Worm (Caenorhabditis elegans) whole organism, late embryonic: Measurements from ENCODE around the gene F07H5.10.

Experiments
- C08G9.2 ChIP-seq: sonication (generic microtip); optimal IDR thresholded peaks from 2 replicates; lab custom pipeline; 2016; ENCODE audit warnings: mild to moderate bottlenecking, missing genetic modification characterization, moderate library complexity, missing compliant biosample characterization
- C38D4.7 ChIP-seq: fragments of 200-800 bp; sonication (Bioruptor generic); optimal IDR thresholded peaks from 2 replicates; lab custom pipeline; 2018; ENCODE audit warnings: mild to moderate bottlenecking, missing genetic modification characterization, moderate library complexity, missing compliant biosample characterization
- K02D7.2 ChIP-seq: sonication (generic microtip); optimal IDR thresholded peaks from 2 replicates; lab custom pipeline; 2017; ENCODE audit warnings: mild to moderate bottlenecking, missing genetic modification characterization, missing compliant biosample characterization
- K09A11.1 ChIP-seq: sonication (generic microtip); optimal IDR thresholded peaks from 2 replicates; lab custom pipeline; 2017; ENCODE audit warnings: antibody characterized with exemption, mild to moderate bottlenecking, missing genetic modification characterization, missing compliant biosample characterization; ENCODE audit not compliant: insufficient read depth
- Y22D7AL.16 ChIP-seq: sonication (generic microtip); optimal IDR thresholded peaks from 2 replicates; lab custom pipeline; 2016; ENCODE audit warnings: missing genetic modification characterization, missing compliant biosample characterization
- ama-1 ChIP-seq: fragments of 150-350 bp; optimal IDR thresholded peaks from 2 replicates; lab custom pipeline; 2014
- ceh-24 ChIP-seq: sonication (generic microtip); optimal IDR thresholded peaks from 2 replicates; lab custom pipeline; 2016; ENCODE audit warnings: mild to moderate bottlenecking, missing genetic modification characterization, missing compliant biosample characterization
- ceh-30 ChIP-seq: fragments of 150-350 bp; optimal IDR thresholded peaks from 2 replicates; lab custom pipeline; 2014; ENCODE audit warnings: missing biosample characterization, missing genetic modification characterization
- ceh-45 ChIP-seq: fragments of 200-800 bp; sonication (Bioruptor generic); IDR thresholded peaks from 2 replicates; pipeline ENCODE4 v1.3.6; 2022; ENCODE audit warnings: missing genetic modification reagents, missing genetic modification characterization, missing compliant biosample characterization
- ceh-48 ChIP-seq: sonication (generic microtip); optimal IDR thresholded peaks from 2 replicates; lab custom pipeline; 2016; ENCODE audit warnings: missing genetic modification characterization, inconsistent platforms, missing compliant biosample characterization
- ceh-9 ChIP-seq: sonication (generic microtip); optimal IDR thresholded peaks from 2 replicates; lab custom pipeline; 2016; ENCODE audit warnings: mild to moderate bottlenecking, missing genetic modification characterization, inconsistent platforms, missing compliant biosample characterization
- dve-1 ChIP-seq: sonication (generic microtip); optimal IDR thresholded peaks from 2 replicates; lab custom pipeline; 2017; ENCODE audit warnings: antibody characterized with exemption, mild to moderate bottlenecking, missing genetic modification characterization, missing compliant biosample characterization
- elt-2 ChIP-seq: sonication (generic microtip); optimal IDR thresholded peaks from 2 replicates; lab custom pipeline; 2016; ENCODE audit warnings: missing genetic modification reagents, missing genetic modification characterization, missing compliant biosample characterization
- ets-4 ChIP-seq: sonication (generic microtip); optimal IDR thresholded peaks from 2 replicates; lab custom pipeline; 2016; ENCODE audit warnings: missing genetic modification characterization, missing compliant biosample characterization
- fax-1 ChIP-seq: sonication (generic microtip); optimal IDR thresholded peaks from 2 replicates; lab custom pipeline; 2016; ENCODE audit warnings: missing genotype, missing genetic modification characterization, missing compliant biosample characterization
- hlh-8 ChIP-seq: sonication (generic microtip); optimal IDR thresholded peaks from 2 replicates; lab custom pipeline; 2016; ENCODE audit warnings: missing genotype, missing genetic modification characterization, missing compliant biosample characterization
- lin-11 ChIP-seq: fragments of 200-800 bp; sonication (Bioruptor generic); optimal IDR thresholded peaks from 2 replicates; lab custom pipeline; 2018; ENCODE audit warnings: mild to moderate bottlenecking, missing genetic modification characterization, missing compliant biosample characterization
- nfya-1 ChIP-seq: sonication (generic microtip); optimal IDR thresholded peaks from 2 replicates; lab custom pipeline; 2017; ENCODE audit warnings: missing genetic modification characterization, mild to moderate bottlenecking, missing compliant biosample characterization, antibody characterized with exemption, moderate library complexity
- npax-4 ChIP-seq: sonication (generic microtip); optimal IDR thresholded peaks from 2 replicates; lab custom pipeline; 2016; ENCODE audit warnings: missing genetic modification characterization, missing compliant biosample characterization
- odd-2 ChIP-seq: sonication (generic microtip); optimal IDR thresholded peaks from 2 replicates; lab custom pipeline; 2017; ENCODE audit warnings: antibody characterized with exemption, mild to moderate bottlenecking, missing genetic modification characterization, missing compliant biosample characterization
- pag-3 ChIP-seq: sonication (generic microtip); optimal IDR thresholded peaks from 2 replicates; lab custom pipeline; 2016; ENCODE audit warnings: missing compliant biosample characterization, missing genetic modification characterization, borderline replicate concordance
- pax-1 ChIP-seq: fragments of 150-350 bp; optimal IDR thresholded peaks from 2 replicates; lab custom pipeline; 2014; ENCODE audit warnings: missing biosample characterization, missing genetic modification characterization
- pha-2 ChIP-seq: sonication (generic microtip); optimal IDR thresholded peaks from 2 replicates; lab custom pipeline; 2017; ENCODE audit warnings: mild to moderate bottlenecking, missing genetic modification characterization, missing compliant biosample characterization
- pha-4 ChIP-seq: fragments of 150-350 bp; optimal IDR thresholded peaks from 2 replicates; lab custom pipeline; 2018; ENCODE audit warnings: missing biosample characterization, missing genetic modification reagents, missing genetic modification characterization
- pqm-1 ChIP-seq: sonication (generic microtip); optimal IDR thresholded peaks from 2 replicates; lab custom pipeline; 2016; ENCODE audit warnings: missing genetic modification characterization, missing compliant biosample characterization
- ref-2 ChIP-seq: sonication (generic microtip); optimal IDR thresholded peaks from 2 replicates; lab custom pipeline; 2016; ENCODE audit warnings: missing genetic modification characterization, missing compliant biosample characterization
- syd-9 ChIP-seq: sonication (generic microtip); optimal IDR thresholded peaks from 2 replicates; lab custom pipeline; 2016; ENCODE audit warnings: mild to moderate bottlenecking, missing genetic modification characterization, moderate library complexity, missing compliant biosample characterization
- tbx-2 ChIP-seq: sonication (generic microtip); optimal IDR thresholded peaks from 2 replicates; lab custom pipeline; 2016; ENCODE audit warnings: missing genetic modification characterization, missing compliant biosample characterization
- unc-3 ChIP-seq, 2 experiments: fragments of 200-800 bp in 1 of 2; sonication (Bioruptor generic) in 1 of 2; sonication (generic microtip) in 1 of 2; conservative IDR thresholded peaks in 1 of 2; optimal IDR thresholded peaks in 1 of 2; 2 replicates each; pipeline versions ENCODE4 v1.3.6 to Lab custom; 2016 to 2022; ENCODE audit warnings: missing compliant biosample characterization in 2 of 2, missing genetic modification characterization in 2 of 2, missing genetic modification reagents in 1 of 2
- unc-42 ChIP-seq: sonication (generic microtip); optimal IDR thresholded peaks from 2 replicates; lab custom pipeline; 2016; ENCODE audit warnings: missing genotype, missing genetic modification characterization, missing compliant biosample characterization
- unc-86 ChIP-seq: sonication (generic microtip); optimal IDR thresholded peaks from 2 replicates; lab custom pipeline; 2016; ENCODE audit warnings: missing genetic modification characterization, missing compliant biosample characterization
- zip-5 ChIP-seq: sonication (generic microtip); optimal IDR thresholded peaks from 2 replicates; lab custom pipeline; 2016; ENCODE audit warnings: missing genetic modification characterization, missing compliant biosample characterization

The F07H5.10 gene

ce11 chrII:8835857-8836256 lies 27.5 kb upstream of the F07H5.10 start, which contains the start of gene F46C5.4:
F46C5.4 (plus strand) TSS chrII:8836078.
- TF ChIP-seq ceh-45 (GFP tag; lab: Robert Waterston, UW) (no peak), ceh-48 (tag; lab: Kevin White, UChicago) (no peak), unc-86 (tag; lab: Kevin White, UChicago) (no peak), unc-42 (peak; percentile 58)

- TF ChIP-seq ceh-48 (tag; lab: Kevin White, UChicago), result no peak
- TF ChIP-seq pqm-1, result no peak
- no peak for TF ChIP-seq nfya-1 (tag; lab: Kevin White, UChicago)
- no peak for TF ChIP-seq ceh-24 (tag; lab: Kevin White, UChicago)
- no peak for TF ChIP-seq lin-11 (tag; lab: Kevin White, UChicago)
- TF ChIP-seq syd-9, result no peak
- TF ChIP-seq K09A11.1 (tag; lab: Kevin White, UChicago), result no peak
- no peak for TF ChIP-seq C38D4.7
- no peak for TF ChIP-seq dve-1 (tag; lab: Kevin White, UChicago)
- TF ChIP-seq unc-3 (GFP tag; conservative IDR thresholded peaks at IDR 0.05; lab: Robert Waterston, UW), result no peak
- TF ChIP-seq unc-3 (tag; optimal IDR thresholded peaks at IDR 0.05; lab: Kevin White, UChicago), result no peak
- no peak for TF ChIP-seq tbx-2 (tag; lab: Kevin White, UChicago)
- TF ChIP-seq ama-1 (lab: Kevin White, UChicago), result no peak
Observed at ce11 chrII:8832941-8833340, 24.6 kb upstream of the F07H5.10 start.

- no peak for TF ChIP-seq zip-5 (tag; lab: Kevin White, UChicago)
- peak; percentile 63 for TF ChIP-seq unc-42
Observed at ce11 chrII:8830917-8831316, 22.5 kb upstream of the F07H5.10 start.

ce11 chrII:8829189-8829588 lies 20.8 kb upstream of the F07H5.10 start, which contains the start of gene F46C5.2:
F46C5.2 (minus strand) TSS chrII:8829289.
- TF ChIP-seq ceh-9 (tag; lab: Kevin White, UChicago) (no peak), Y22D7AL.16 (tag; lab: Kevin White, UChicago) (no peak), npax-4 (tag; lab: Kevin White, UChicago) (no peak), ceh-30 (tag; lab: Kevin White, UChicago) (no peak)

ce11 chrII:8825769-8826168 lies 17.4 kb upstream of the F07H5.10 start, which contains the start of gene nas-25:
nas-25 (plus strand) TSS chrII:8826069.
- TF ChIP-seq ceh-45 (GFP tag; lab: Robert Waterston, UW), result no peak
- no peak for TF ChIP-seq ref-2 (tag; lab: Kevin White, UChicago)
- no peak for TF ChIP-seq C38D4.7
- TF ChIP-seq ama-1 (lab: Kevin White, UChicago), result no peak
- TF ChIP-seq hlh-8 (tag; lab: Kevin White, UChicago), result no peak
- no peak for TF ChIP-seq ceh-48 (tag; lab: Kevin White, UChicago)

- TF ChIP-seq ets-4 (tag; lab: Kevin White, UChicago) (no peak), pax-1 (tag; lab: Kevin White, UChicago) (no peak), pha-4 (tag; lab: Kevin White, UChicago) (no peak), pha-2 (no peak), K02D7.2 (no peak)
Observed at ce11 chrII:8822711-8823110, 14.3 kb upstream of the F07H5.10 start.

ce11 chrII:8821140-8821595 lies 12.8 kb upstream of the F07H5.10 start, which contains the start of gene F46C5.1:
F46C5.1 (minus strand) TSS chrII:8821190.
- TF ChIP-seq fax-1 (tag; lab: Kevin White, UChicago) (no peak), elt-2 (tag; lab: Kevin White, UChicago) (no peak), odd-2 (tag; lab: Kevin White, UChicago) (no peak), ceh-9 (tag; lab: Kevin White, UChicago) (no peak), pag-3 (no peak), tbx-2 (tag; lab: Kevin White, UChicago) (no peak), npax-4 (tag; lab: Kevin White, UChicago) (no peak), C38D4.7 (no peak), C08G9.2 (tag; lab: Kevin White, UChicago) (no peak), K09A11.1 (tag; lab: Kevin White, UChicago) (no peak)
